Worm (Caenorhabditis elegans): ENCODE measurements around the gene ZC178.2.

DNA sequence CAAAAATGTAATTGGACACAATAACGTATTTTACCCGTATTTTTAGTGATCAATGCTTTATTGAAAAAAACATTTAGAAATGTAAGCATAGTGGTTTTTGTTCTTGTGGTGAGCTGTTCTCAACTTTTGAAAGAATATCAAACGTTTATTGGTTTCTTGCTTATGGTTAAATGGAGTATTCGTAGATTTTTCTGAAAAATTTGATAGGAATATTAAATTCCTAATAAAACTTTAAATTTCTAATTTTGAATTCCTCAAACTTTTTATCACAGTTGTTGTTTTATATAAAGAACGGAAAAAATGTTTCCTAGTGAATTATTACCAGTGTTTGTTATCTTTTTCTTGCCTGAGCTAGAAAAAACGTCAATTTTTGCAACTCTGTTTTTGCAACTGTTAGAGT, 41.6 kb upstream of the ZC178.2 start, which contains the start of gene B0507.5:
- no peak for TF ChIP-seq snpc-4 (tag; optimal IDR thresholded peaks at IDR 0.05)
- TF ChIP-seq ztf-4 (tag; optimal IDR thresholded peaks at IDR 0.05) = no peak
- TF ChIP-seq F13H6.1 (tag; optimal IDR thresholded peaks at IDR 0.05) = no peak
- no peak for TF ChIP-seq nhr-77 (tag; optimal IDR thresholded peaks at IDR 0.05)
- TF ChIP-seq sem-4 (tag; optimal IDR thresholded peaks at IDR 0.05) = no peak
- no peak for TF ChIP-seq sma-9 (GFP tag; optimal IDR thresholded peaks at IDR 0.05)
- no peak for TF ChIP-seq sma-9 (tag; optimal IDR thresholded peaks at IDR 0.05)
- TF ChIP-seq mab-5 (tag; optimal IDR thresholded peaks at IDR 0.05) = no peak
- no peak for TF ChIP-seq ama-1 (optimal IDR thresholded peaks at IDR 0.05)
